Fruit fly (Drosophila melanogaster) whole organism, embryonic: ENCODE results near the gene CG32271.

Source experiments
- Adf1 ChIP-seq: fragments of 200-800 bp; sonication (Bioruptor generic); IDR thresholded peaks from 2 replicates; pipeline ENCODE4 v1.3.6; 2022; ENCODE audit warnings: missing biosample characterization, missing genetic modification characterization
- Atf-2 ChIP-seq: fragments of 200-800 bp; sonication (Bioruptor generic); optimal IDR thresholded peaks from 2 replicates; lab custom pipeline; 2016; ENCODE audit warnings: missing biosample characterization, missing genetic modification characterization
- B-H2 ChIP-seq: fragments of 200-800 bp; sonication (Bioruptor generic); optimal IDR thresholded peaks from 2 replicates; lab custom pipeline; 2018; ENCODE audit warnings: missing biosample characterization, mild to moderate bottlenecking, missing genetic modification characterization
- CG11695 ChIP-seq: fragments of 200-800 bp; sonication (Bioruptor generic); IDR thresholded peaks from 3 replicates; pipeline ENCODE4 v1.3.6; 2022; ENCODE audit warnings: missing biosample characterization, missing genetic modification characterization
- CG13287 ChIP-seq: fragments of 200-800 bp; sonication (Bioruptor generic); IDR thresholded peaks from 2 replicates; pipeline ENCODE4 v1.3.6; 2022; ENCODE audit warnings: missing biosample characterization, missing genetic modification characterization; ENCODE audit not compliant: partially characterized antibody
- CG14667 ChIP-seq: fragments of 200-800 bp; sonication (Bioruptor generic); IDR thresholded peaks from 2 replicates; pipeline ENCODE4 v1.3.6; 2022; ENCODE audit warnings: missing biosample characterization, missing genetic modification characterization
- CG15514 ChIP-seq: fragments of 200-800 bp; sonication (Bioruptor generic); optimal IDR thresholded peaks from 3 replicates; lab custom pipeline; 2017; ENCODE audit warnings: missing biosample characterization, missing genetic modification characterization, mild to moderate bottlenecking, moderate library complexity, missing genetic modification reagents
- CG16813 ChIP-seq: fragments of 200-800 bp; sonication (Bioruptor generic); IDR thresholded peaks from 3 replicates; pipeline ENCODE4 v1.3.6; 2022; ENCODE audit warnings: missing biosample characterization, missing genetic modification characterization; ENCODE audit not compliant: partially characterized antibody
- CG17568 ChIP-seq: fragments of 200-800 bp; sonication (Bioruptor generic); optimal IDR thresholded peaks from 2 replicates; lab custom pipeline; 2018; ENCODE audit warnings: missing biosample characterization, mild to moderate bottlenecking, missing genetic modification characterization, moderate library complexity
- CG17829 ChIP-seq: fragments of 200-800 bp; optimal IDR thresholded peaks from 2 replicates; lab custom pipeline; 2019; ENCODE audit warnings: missing biosample characterization, mild to moderate bottlenecking, missing genetic modification characterization, moderate library complexity
- CG18011 ChIP-seq: fragments of 200-800 bp; sonication (Bioruptor generic); optimal IDR thresholded peaks from 2 replicates; lab custom pipeline; 2017; ENCODE audit warnings: missing biosample characterization, missing genetic modification characterization, mild to moderate bottlenecking, moderate library complexity, missing genotype
- CG2129 ChIP-seq: fragments of 200-800 bp; sonication (Bioruptor generic); IDR thresholded peaks from 2 replicates; pipeline ENCODE4 v1.3.6; 2022; ENCODE audit warnings: missing biosample characterization, missing genetic modification characterization; ENCODE audit not compliant: partially characterized antibody
- CG2202 ChIP-seq: fragments of 200-800 bp; sonication (Bioruptor generic); optimal IDR thresholded peaks from 2 replicates; lab custom pipeline; 2018; ENCODE audit warnings: missing biosample characterization, mild to moderate bottlenecking, missing genetic modification characterization
- CG42726 ChIP-seq: fragments of 200-800 bp; sonication (Bioruptor generic); IDR thresholded peaks from 2 replicates; pipeline ENCODE4 v1.3.6; 2022; ENCODE audit warnings: missing biosample characterization, missing genetic modification characterization; ENCODE audit not compliant: partially characterized antibody
- CG8089 ChIP-seq: fragments of 200-800 bp; sonication (Bioruptor generic); optimal IDR thresholded peaks from 3 replicates; lab custom pipeline; 2016; ENCODE audit warnings: missing biosample characterization, missing genetic modification characterization
- CG9727 ChIP-seq: fragments of 200-800 bp; sonication (Bioruptor generic); optimal IDR thresholded peaks from 3 replicates; lab custom pipeline; 2017; ENCODE audit warnings: missing biosample characterization, mild to moderate bottlenecking, missing genetic modification characterization
- Dbx ChIP-seq: fragments of 200-800 bp; sonication (Bioruptor generic); IDR thresholded peaks from 3 replicates; pipeline ENCODE4 v1.3.6; 2022; ENCODE audit warnings: missing biosample characterization, missing genetic modification characterization
- Dll ChIP-seq: fragments of 200-800 bp; sonication (Bioruptor generic); IDR thresholded peaks from 4 replicates; pipeline ENCODE4 v1.3.6; 2022; ENCODE audit warnings: missing biosample characterization, missing genetic modification characterization; ENCODE audit not compliant: partially characterized antibody
- Doc3 ChIP-seq: fragments of 200-800 bp; sonication (Bioruptor generic); IDR thresholded peaks from 3 replicates; pipeline ENCODE4 v1.3.6; 2022; ENCODE audit warnings: missing biosample characterization, missing genetic modification characterization; ENCODE audit not compliant: partially characterized antibody
- Dref ChIP-seq: fragments of 200-800 bp; sonication (Bioruptor generic); IDR thresholded peaks from 2 replicates; pipeline ENCODE4 v1.3.6; 2022; ENCODE audit warnings: missing biosample characterization, missing genetic modification characterization
- Ets97D ChIP-seq: fragments of 200-800 bp; sonication (Bioruptor generic); optimal IDR thresholded peaks from 3 replicates; lab custom pipeline; 2016; ENCODE audit warnings: missing biosample characterization, missing genetic modification characterization
- HLH54F ChIP-seq: fragments of 200-800 bp; sonication (Bioruptor generic); optimal IDR thresholded peaks from 3 replicates; lab custom pipeline; 2016; ENCODE audit warnings: missing biosample characterization, missing genetic modification characterization
- MBD-R2 ChIP-seq: fragments of 200-800 bp; sonication (Bioruptor generic); IDR thresholded peaks from 2 replicates; pipeline ENCODE4 v1.3.6; 2022; ENCODE audit warnings: missing biosample characterization, missing genetic modification characterization
- MESR4 ChIP-seq: fragments of 200-800 bp; sonication (Bioruptor generic); optimal IDR thresholded peaks from 2 replicates; lab custom pipeline; 2018; ENCODE audit warnings: missing biosample characterization, mild to moderate bottlenecking, missing genetic modification characterization, moderate library complexity
- Max ChIP-seq: fragments of 200-800 bp; sonication (Bioruptor generic); optimal IDR thresholded peaks from 2 replicates; lab custom pipeline; 2016; ENCODE audit warnings: missing biosample characterization, mild to moderate bottlenecking, missing genetic modification characterization
- Myb ChIP-seq: fragments of 200-800 bp; sonication (Bioruptor generic); optimal IDR thresholded peaks from 2 replicates; lab custom pipeline; 2016; ENCODE audit warnings: missing biosample characterization, missing genetic modification characterization
- Opbp ChIP-seq: fragments of 200-800 bp; sonication (Bioruptor generic); IDR thresholded peaks from 3 replicates; pipeline ENCODE4 v1.3.6; 2022; ENCODE audit warnings: missing biosample characterization, missing genetic modification characterization; ENCODE audit not compliant: partially characterized antibody
- Scr ChIP-seq: fragments of 200-800 bp; sonication (Bioruptor generic); IDR thresholded peaks from 2 replicates; pipeline ENCODE4 v1.3.6; 2022; ENCODE audit warnings: missing biosample characterization, missing genetic modification characterization; ENCODE audit not compliant: partially characterized antibody
- Sry-δ ChIP-seq: fragments of 200-800 bp; sonication (Bioruptor generic); optimal IDR thresholded peaks from 2 replicates; lab custom pipeline; 2016; ENCODE audit warnings: missing biosample characterization, missing genetic modification characterization
- Trl ChIP-seq, 3 experiments: fragments of >200 bp in 2 of 3; fragments of 200-800 bp in 1 of 3; sonication (Bioruptor generic) in 1 of 3; optimal IDR thresholded peaks; 2 replicates in 1 of 3; 3 replicates in 2 of 3; lab custom pipeline; 2016 to 2017; ENCODE audit warnings: missing biosample characterization in 1 of 3, missing genetic modification characterization in 1 of 3
- cg ChIP-seq: fragments of 200-800 bp; sonication (Bioruptor generic); optimal IDR thresholded peaks from 3 replicates; lab custom pipeline; 2019; ENCODE audit warnings: missing biosample characterization, mild to moderate bottlenecking, missing genetic modification characterization, moderate library complexity
- dpn ChIP-seq, 2 experiments: fragments of 200-800 bp; sonication (Bioruptor generic); optimal IDR thresholded peaks; 3 replicates each; lab custom pipeline; 2016; ENCODE audit warnings: missing biosample characterization in 2 of 2, missing genetic modification characterization in 2 of 2
- gfzf ChIP-seq: fragments of 200-800 bp; sonication (Bioruptor generic); optimal IDR thresholded peaks from 2 replicates; lab custom pipeline; 2016; ENCODE audit warnings: missing biosample characterization, mild to moderate bottlenecking, missing genetic modification characterization, moderate library complexity
- hbn ChIP-seq: fragments of 200-800 bp; sonication (Bioruptor generic); IDR thresholded peaks from 2 replicates; pipeline ENCODE4 v1.3.6; 2022; ENCODE audit warnings: missing biosample characterization, missing genetic modification characterization; ENCODE audit not compliant: partially characterized antibody
- her ChIP-seq: fragments of 200-800 bp; sonication (Bioruptor generic); optimal IDR thresholded peaks from 2 replicates; lab custom pipeline; 2016; ENCODE audit warnings: missing biosample characterization, missing genetic modification characterization
- nerfin-1 ChIP-seq: fragments of 200-800 bp; sonication (Bioruptor generic); optimal IDR thresholded peaks from 3 replicates; lab custom pipeline; 2019; ENCODE audit warnings: missing biosample characterization, mild to moderate bottlenecking, missing genetic modification characterization, moderate library complexity
- nmo ChIP-seq: fragments of 200-800 bp; sonication (Bioruptor generic); optimal IDR thresholded peaks from 2 replicates; lab custom pipeline; 2018; ENCODE audit warnings: missing biosample characterization, mild to moderate bottlenecking, missing genetic modification characterization, moderate library complexity
- pros ChIP-seq: fragments of 200-800 bp; sonication (Bioruptor generic); optimal IDR thresholded peaks from 3 replicates; lab custom pipeline; 2019; ENCODE audit warnings: missing biosample characterization, mild to moderate bottlenecking, missing genetic modification characterization, moderate library complexity
- row ChIP-seq: fragments of 200-800 bp; sonication (Bioruptor generic); IDR thresholded peaks from 3 replicates; pipeline ENCODE4 v1.3.6; 2022; ENCODE audit warnings: missing biosample characterization, missing genetic modification characterization
- sd ChIP-seq: fragments of 200-800 bp; sonication (Bioruptor generic); optimal IDR thresholded peaks from 3 replicates; lab custom pipeline; 2018; ENCODE audit warnings: missing biosample characterization, mild to moderate bottlenecking, missing genetic modification characterization, moderate library complexity
- slp2 ChIP-seq: fragments of 200-800 bp; sonication (Bioruptor generic); optimal IDR thresholded peaks from 2 replicates; lab custom pipeline; 2016; ENCODE audit warnings: missing biosample characterization, missing genetic modification characterization
- sna ChIP-seq: fragments of 200-800 bp; sonication (Bioruptor generic); IDR thresholded peaks from 2 replicates; pipeline ENCODE4 v1.3.6; 2022; ENCODE audit warnings: missing biosample characterization, missing genetic modification characterization; ENCODE audit not compliant: partially characterized antibody
- stwl ChIP-seq: fragments of 200-800 bp; sonication (Bioruptor generic); optimal IDR thresholded peaks from 3 replicates; lab custom pipeline; 2018; ENCODE audit warnings: missing biosample characterization, mild to moderate bottlenecking, missing genetic modification characterization, moderate library complexity
- trh ChIP-seq: fragments of 200-800 bp; sonication (Bioruptor generic); optimal IDR thresholded peaks from 2 replicates; lab custom pipeline; 2016; ENCODE audit warnings: missing biosample characterization, missing genetic modification characterization
- unc-4 ChIP-seq: fragments of 200-800 bp; sonication (Bioruptor generic); IDR thresholded peaks from 2 replicates; pipeline ENCODE4 v1.3.6; 2022; ENCODE audit warnings: missing biosample characterization, missing genetic modification characterization; ENCODE audit not compliant: partially characterized antibody
- zen ChIP-seq: fragments of 200-800 bp; sonication (Bioruptor generic); optimal IDR thresholded peaks from 3 replicates; lab custom pipeline; 2018; ENCODE audit warnings: missing biosample characterization, mild to moderate bottlenecking, missing genetic modification characterization, moderate library complexity

The CG32271 gene

DNA sequence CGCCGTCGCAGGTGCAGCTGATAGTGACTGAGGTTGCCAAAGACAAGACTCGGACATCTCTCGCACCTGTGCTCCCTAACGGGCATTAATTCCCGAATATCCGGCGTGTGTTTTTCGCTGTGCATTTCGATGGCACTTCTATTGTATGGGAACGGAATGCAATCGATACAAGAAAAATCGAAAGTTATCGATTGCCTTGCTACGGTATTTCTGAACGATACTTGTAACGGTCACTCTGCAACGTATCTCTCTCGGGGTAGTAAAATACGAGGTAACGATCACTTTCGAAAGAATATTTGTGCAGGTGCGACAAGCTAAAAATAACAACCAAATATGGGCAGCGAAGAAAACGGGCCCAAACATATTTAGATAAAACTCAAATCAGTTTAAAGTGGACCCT lies 38.0 kb downstream of the CG32271 start, which contains the start of gene CG32280 (continued):
- TF ChIP-seq CG42726 (GFP tag; lab: Robert Waterston, UW) = peak; percentile 76; the same call in 1 of the 2 replicates
- TF ChIP-seq Adf1 = 0 out of 2 replicates have a peak, but pooled peaks have one; percentile 12
- TF ChIP-seq Sry-δ (GFP tag; lab: Kevin White, UChicago) = peak; percentile 80
- no peak for TF ChIP-seq CG2202 (tag; lab: Kevin White, UChicago)
- TF ChIP-seq Dbx (GFP tag; lab: Robert Waterston, UW) = no peak
- peak; percentile 3 for TF ChIP-seq HLH54F (GFP tag; lab: Kevin White, UChicago)
- TF ChIP-seq gfzf (GFP tag; lab: Kevin White, UChicago) = peak; percentile 86
- peak; percentile 20 for TF ChIP-seq B-H2 (GFP tag; lab: Kevin White, UChicago)
- peak; percentile 87; the same call in 2 of the 3 replicates for TF ChIP-seq Opbp (GFP tag; lab: Robert Waterston, UW)
- TF ChIP-seq CG17829 = peak; percentile 33
- TF ChIP-seq pros = no peak
- peak; percentile 38 for TF ChIP-seq Ets97D (GFP tag; lab: Kevin White, UChicago)
- no peak for TF ChIP-seq trh (GFP tag; lab: Kevin White, UChicago)
- TF ChIP-seq Trl (optimal IDR thresholded peaks at IDR 0.05; lab: Kevin White, UChicago) = no peak
- peak; percentile 15 for TF ChIP-seq Trl (GFP tag; optimal IDR thresholded peaks at IDR 0.05; lab: Kevin White, UChicago)
- peak; percentile 65 for TF ChIP-seq stwl (tag; lab: Kevin White, UChicago)
- peak; percentile 37 for TF ChIP-seq her (GFP tag; lab: Kevin White, UChicago)

DNA sequence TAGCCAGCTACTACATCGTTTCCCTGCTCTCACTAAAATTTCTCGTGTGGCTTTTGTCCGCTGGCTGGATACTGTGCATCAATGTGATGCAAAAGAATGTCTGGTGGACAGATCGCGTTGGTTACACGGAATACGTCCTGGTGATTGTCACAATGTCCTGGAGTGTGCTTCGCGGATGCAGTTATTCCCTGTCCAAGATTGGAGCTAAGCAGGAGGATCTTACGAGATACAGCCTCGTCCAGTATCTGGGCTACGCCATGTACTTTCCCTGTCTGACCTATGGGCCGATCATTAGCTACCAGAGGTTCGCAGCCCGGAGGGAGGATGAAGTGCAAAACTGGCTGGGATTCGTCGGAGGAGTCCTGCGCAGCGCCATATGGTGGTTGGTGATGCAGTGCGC lies 40.4 kb downstream of the CG32271 start:
- no peak for TF ChIP-seq CG9727 (GFP tag; lab: Kevin White, UChicago)
- no peak for TF ChIP-seq sd (tag; lab: Kevin White, UChicago)
- TF ChIP-seq CG11695 (GFP tag; lab: Robert Waterston, UW) = no peak
- TF ChIP-seq CG18011 (GFP tag; lab: Kevin White, UChicago) = no peak
- TF ChIP-seq Atf-2 (GFP tag; lab: Kevin White, UChicago) = no peak
- no peak for TF ChIP-seq CG14667 (GFP tag; lab: Robert Waterston, UW)
- TF ChIP-seq Myb (GFP tag; lab: Kevin White, UChicago) = no peak
- TF ChIP-seq, all 482 proteins: peak for 0

DNA sequence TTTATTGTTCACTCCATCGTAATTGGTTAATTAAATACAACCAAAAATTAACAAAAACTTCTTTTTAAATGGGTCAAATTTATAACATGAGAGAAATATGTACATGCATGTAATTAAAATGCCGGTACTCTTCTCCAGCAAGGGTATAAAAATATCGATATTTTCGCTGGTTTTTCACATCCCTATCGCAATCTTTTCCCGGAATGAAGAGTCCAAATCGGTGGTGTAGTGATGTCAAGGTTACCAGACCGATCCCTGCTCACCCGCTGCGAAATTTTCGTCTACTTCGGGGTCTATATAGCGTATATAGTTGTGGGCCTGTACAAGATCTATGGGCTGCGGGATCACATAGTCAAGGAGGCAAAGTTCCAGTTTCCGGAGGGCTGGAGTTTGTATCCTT lies 41.0 kb downstream of the CG32271 start, which contains the start of gene rasp:
Gene rasp (plus strand): TSS at position 213 of the 400 bp plus-strand sequence.
- TF ChIP-seq dpn (GFP tag; optimal IDR thresholded peaks at IDR 0.05; lab: Kevin White, UChicago) = no peak
- TF ChIP-seq CG8089 = no peak
- 0 out of 3 replicates have a peak, but pooled peaks have one; percentile 35 for TF ChIP-seq CG16813 (GFP tag; lab: Robert Waterston, UW)
- TF ChIP-seq nerfin-1 (tag; lab: Kevin White, UChicago) = peak; percentile 34
- TF ChIP-seq Scr (GFP tag; lab: Robert Waterston, UW) = peak; percentile 63
- TF ChIP-seq MBD-R2 (GFP tag; lab: Robert Waterston, UW) = peak; percentile 51
- peak; percentile 10 for TF ChIP-seq zen (tag; lab: Kevin White, UChicago)
- TF ChIP-seq Doc3 = 0 out of 3 replicates have a peak, but pooled peaks have one; percentile 38
- TF ChIP-seq Dref (GFP tag; lab: Robert Waterston, UW) = peak; percentile 56
- TF ChIP-seq Max (GFP tag; lab: Kevin White, UChicago) = no peak
- peak; percentile 42 for TF ChIP-seq CG15514 (GFP tag; lab: Kevin White, UChicago)
- no peak for TF ChIP-seq CG17568 (GFP tag; lab: Kevin White, UChicago)
- TF ChIP-seq CG13287 (GFP tag; lab: Robert Waterston, UW) = peak; percentile 49
- TF ChIP-seq MESR4 (GFP tag; lab: Kevin White, UChicago) = peak; percentile 48
- no peak for TF ChIP-seq cg
- TF ChIP-seq Dll (GFP tag; lab: Robert Waterston, UW) = peak; percentile 65; the same call in 3 of the 4 replicates
- peak; percentile 47 for TF ChIP-seq CG2129 (GFP tag; lab: Robert Waterston, UW)
- peak; percentile 45 for TF ChIP-seq unc-4 (GFP tag; lab: Robert Waterston, UW)
- 0 out of 3 replicates have a peak, but pooled peaks have one; percentile 16 for TF ChIP-seq row
- TF ChIP-seq sna (GFP tag; lab: Robert Waterston, UW) = 0 out of 2 replicates have a peak, but pooled peaks have one; percentile 29
- TF ChIP-seq hbn (GFP tag; lab: Robert Waterston, UW) = peak; percentile 55
- TF ChIP-seq nmo = no peak
- TF ChIP-seq slp2 (GFP tag; lab: Kevin White, UChicago) = no peak
